Worm (Caenorhabditis elegans) whole organism, mixed stage, embryonic: ENCODE results near the gene C16C10.13.

Source experiments
- M03D4.4 ChIP-seq: sonication (generic microtip); optimal IDR thresholded peaks from 2 replicates; lab custom pipeline; 2017; ENCODE audit warnings: mild to moderate bottlenecking, missing genetic modification characterization, missing compliant biosample characterization
- bed-3 ChIP-seq: fragments of 200-800 bp; sonication (Bioruptor generic); optimal IDR thresholded peaks from 3 replicates; lab custom pipeline; 2018; ENCODE audit warnings: mild to moderate bottlenecking, missing genetic modification characterization, moderate library complexity, missing compliant biosample characterization
- blmp-1 ChIP-seq: fragments of 150-350 bp; optimal IDR thresholded peaks from 2 replicates; lab custom pipeline; 2014; ENCODE audit warnings: missing biosample characterization, missing genetic modification characterization
- ceh-43 ChIP-seq: fragments of 200-800 bp; sonication (Bioruptor generic); optimal IDR thresholded peaks from 2 replicates; lab custom pipeline; 2018; ENCODE audit warnings: mild to moderate bottlenecking, missing genetic modification characterization, moderate library complexity, missing compliant biosample characterization
- ces-1 ChIP-seq: fragments of 150-350 bp; optimal IDR thresholded peaks from 2 replicates; lab custom pipeline; 2014; ENCODE audit warnings: missing biosample characterization, missing genetic modification reagents, missing genetic modification characterization
- cnd-1 ChIP-seq: fragments of 200-800 bp; sonication (Bioruptor generic); optimal IDR thresholded peaks from 2 replicates; lab custom pipeline; 2018; ENCODE audit warnings: mild to moderate bottlenecking, missing genetic modification characterization, missing compliant biosample characterization
- drap-1 ChIP-seq: fragments of 200-800 bp; sonication (Bioruptor generic); optimal IDR thresholded peaks from 3 replicates; lab custom pipeline; 2018; ENCODE audit warnings: mild to moderate bottlenecking, missing genetic modification characterization, missing compliant biosample characterization
- elt-1 ChIP-seq: sonication (generic microtip); optimal IDR thresholded peaks from 2 replicates; lab custom pipeline; 2017; ENCODE audit warnings: missing genetic modification characterization, mild to moderate bottlenecking, missing compliant biosample characterization, antibody characterized with exemption, moderate library complexity, borderline replicate concordance; ENCODE audit not compliant: insufficient read depth
- elt-3 ChIP-seq: fragments of 150-350 bp; optimal IDR thresholded peaks from 2 replicates; lab custom pipeline; 2014; ENCODE audit warnings: missing biosample characterization, missing genetic modification characterization
- ham-2 ChIP-seq: fragments of 200-800 bp; sonication (Bioruptor generic); optimal IDR thresholded peaks from 2 replicates; lab custom pipeline; 2018; ENCODE audit warnings: mild to moderate bottlenecking, missing genetic modification characterization, missing compliant biosample characterization
- hlh-1 ChIP-seq: fragments of 150-350 bp; optimal IDR thresholded peaks from 2 replicates; lab custom pipeline; 2014; ENCODE audit warnings: missing biosample characterization, missing genetic modification reagents, missing genetic modification characterization
- lin-13 ChIP-seq: fragments of 150-350 bp; optimal IDR thresholded peaks from 2 replicates; lab custom pipeline; 2014; ENCODE audit warnings: missing biosample characterization, missing genetic modification characterization
- lsy-2 ChIP-seq: fragments of 150-350 bp; optimal IDR thresholded peaks from 2 replicates; lab custom pipeline; 2014; ENCODE audit warnings: missing biosample characterization, missing genetic modification characterization
- mab-5 ChIP-seq: fragments of 150-350 bp; optimal IDR thresholded peaks from 2 replicates; lab custom pipeline; 2014; ENCODE audit warnings: missing biosample characterization, missing genetic modification characterization
- mep-1 ChIP-seq: fragments of 150-350 bp; optimal IDR thresholded peaks from 2 replicates; lab custom pipeline; 2017; ENCODE audit warnings: missing biosample characterization, missing genetic modification reagents, missing genetic modification characterization, inconsistent platforms
- mls-2 ChIP-seq: sonication (generic microtip); optimal IDR thresholded peaks from 2 replicates; lab custom pipeline; 2016; ENCODE audit warnings: mild to moderate bottlenecking, missing genetic modification characterization, moderate library complexity, missing compliant biosample characterization
- nhr-12 ChIP-seq: fragments of 150-350 bp; optimal IDR thresholded peaks from 2 replicates; lab custom pipeline; 2014; ENCODE audit warnings: missing biosample characterization, missing genetic modification characterization
- nhr-2 ChIP-seq: fragments of 150-350 bp; optimal IDR thresholded peaks from 2 replicates; lab custom pipeline; 2014; ENCODE audit warnings: missing biosample characterization, missing genetic modification characterization
- nhr-237 ChIP-seq: fragments of 150-350 bp; optimal IDR thresholded peaks from 2 replicates; lab custom pipeline; 2014; ENCODE audit warnings: missing biosample characterization, missing genetic modification characterization
- nhr-28 ChIP-seq: fragments of 150-350 bp; optimal IDR thresholded peaks from 2 replicates; lab custom pipeline; 2014; ENCODE audit warnings: missing biosample characterization, missing genetic modification characterization
- nhr-76 ChIP-seq: sonication (generic microtip); optimal IDR thresholded peaks from 2 replicates; lab custom pipeline; 2017; ENCODE audit warnings: missing biosample characterization, missing genetic modification characterization
- pha-4 ChIP-seq: fragments of 150-350 bp; optimal IDR thresholded peaks from 2 replicates; lab custom pipeline; 2018; ENCODE audit warnings: missing biosample characterization, missing genetic modification reagents, missing genetic modification characterization
- sem-2 ChIP-seq: fragments of 200-800 bp; sonication (Bioruptor generic); optimal IDR thresholded peaks from 2 replicates; lab custom pipeline; 2018; ENCODE audit warnings: mild to moderate bottlenecking, missing genetic modification characterization, missing compliant biosample characterization
- snpc-4 ChIP-seq: fragments of 150-350 bp; optimal IDR thresholded peaks from 2 replicates; lab custom pipeline; 2014; ENCODE audit warnings: missing biosample characterization, missing genetic modification characterization
- sptf-1 ChIP-seq: sonication (generic microtip); optimal IDR thresholded peaks from 2 replicates; lab custom pipeline; 2017; ENCODE audit warnings: mild to moderate bottlenecking, missing genetic modification characterization, moderate library complexity, missing compliant biosample characterization
- tbx-8 ChIP-seq: fragments of 200-800 bp; sonication (Bioruptor generic); optimal IDR thresholded peaks from 2 replicates; lab custom pipeline; 2018; ENCODE audit warnings: mild to moderate bottlenecking, missing genetic modification characterization, moderate library complexity, missing compliant biosample characterization
- unc-39 ChIP-seq: fragments of 150-350 bp; optimal IDR thresholded peaks from 2 replicates; lab custom pipeline; 2014; ENCODE audit warnings: missing biosample characterization, missing genetic modification characterization
- unc-62 ChIP-seq: fragments of 150-350 bp; optimal IDR thresholded peaks from 2 replicates; lab custom pipeline; 2014; ENCODE audit warnings: missing biosample characterization, missing genetic modification reagents, missing genetic modification characterization
- zip-8 ChIP-seq: fragments of 150-350 bp; optimal IDR thresholded peaks from 2 replicates; lab custom pipeline; 2014; ENCODE audit warnings: missing biosample characterization, missing genetic modification characterization
- ztf-11 ChIP-seq: fragments of 150-350 bp; optimal IDR thresholded peaks from 2 replicates; lab custom pipeline; 2014; ENCODE audit warnings: missing biosample characterization, missing genetic modification characterization

C16C10.13 gene

ce11 chrIII:4196988-4197384 is 20.7 kb downstream of the C16C10.13 start, which contains the start of gene asd-1:
asd-1 (plus strand) TSS chrIII:4197285.
- TF ChIP-seq elt-3 (tag; lab: Kevin White, UChicago) (no peak), ztf-11 (no peak), unc-39 (tag; lab: Kevin White, UChicago) (no peak), sptf-1 (tag; lab: Kevin White, UChicago) (no peak), bed-3 (no peak), lsy-2 (tag; lab: Kevin White, UChicago) (no peak), M03D4.4 (tag; lab: Kevin White, UChicago) (no peak), hlh-1 (no peak), sem-2 (GFP tag; lab: Kevin White, UChicago) (no peak)
- TF ChIP-seq, all 35 proteins: peak for 0

ce11 chrIII:4204072-4204471 is 27.8 kb downstream of the C16C10.13 start, which contains the start of the genes pelo-1 and R74.7:
pelo-1 (minus strand) TSS chrIII:4204222.
R74.7 (plus strand) TSS chrIII:4204429.
- peak; percentile 14 for TF ChIP-seq ces-1 (GFP tag; lab: Kevin White, UChicago)
- TF ChIP-seq nhr-2: no peak

DNA sequence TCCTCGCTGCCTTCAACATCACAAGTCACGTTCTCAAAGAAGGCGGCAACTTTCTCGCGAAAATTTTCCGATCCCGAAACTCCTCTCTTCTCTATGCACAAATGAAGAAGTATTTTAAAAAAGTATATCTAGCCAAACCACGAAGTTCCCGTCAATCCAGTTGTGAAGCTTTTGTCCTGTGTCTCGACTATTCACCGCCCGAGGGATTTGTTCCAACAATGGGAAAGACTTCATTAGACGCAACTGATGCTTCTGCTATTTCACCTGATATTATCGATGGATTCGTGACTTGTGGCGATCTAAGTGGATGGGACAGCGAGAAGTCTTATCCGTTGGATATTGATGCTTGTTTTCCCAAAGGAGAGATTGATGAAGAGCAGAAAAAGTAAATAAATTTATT is 28.7 kb downstream of the C16C10.13 start:
- TF ChIP-seq lsy-2 (tag; lab: Kevin White, UChicago) (no peak), unc-39 (tag; lab: Kevin White, UChicago) (no peak), sptf-1 (tag; lab: Kevin White, UChicago) (no peak), nhr-28 (tag; lab: Kevin White, UChicago) (no peak), cnd-1 (tag; lab: Kevin White, UChicago) (no peak)

DNA sequence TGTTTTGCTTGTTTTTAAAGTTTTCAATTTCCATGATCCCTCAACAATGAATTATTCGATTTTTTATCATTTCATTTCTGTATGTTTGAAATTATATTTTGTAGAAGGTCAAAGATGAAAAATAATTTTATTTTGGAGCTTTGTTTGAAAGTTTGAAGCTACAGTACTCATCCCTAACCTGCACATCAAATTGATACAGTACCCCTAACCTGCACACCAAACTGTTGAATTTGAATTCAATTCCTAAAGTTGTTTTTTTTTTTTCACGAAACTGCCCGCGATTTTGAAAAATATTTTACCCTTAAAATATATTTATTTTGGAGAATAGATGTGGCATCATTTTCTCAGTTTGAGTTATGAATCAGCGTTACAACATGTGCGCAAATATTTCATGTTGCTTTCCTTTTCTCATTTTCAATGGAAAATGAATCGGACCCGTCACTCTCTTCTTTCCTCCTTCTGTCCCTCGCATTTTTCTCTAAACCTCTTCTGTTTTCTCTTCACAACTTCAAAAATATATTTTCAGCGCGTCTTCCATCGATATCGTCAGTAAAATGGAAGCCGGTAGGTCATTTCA is 29.6 kb downstream of the C16C10.13 start, which contains the start of gene R74.8:
R74.8 (plus strand) TSS at position 527 of the 577 bp plus-strand sequence.
- TF ChIP-seq cnd-1 (tag; lab: Kevin White, UChicago): no peak
- TF ChIP-seq unc-62 (GFP tag; lab: Kevin White, UChicago): peak; percentile 13

ce11 chrIII:4208210-4208609 is 32.0 kb downstream of the C16C10.13 start:
- TF ChIP-seq pha-4 (no peak), lin-13 (no peak), nhr-237 (tag; lab: Kevin White, UChicago) (no peak), unc-62 (GFP tag; lab: Kevin White, UChicago) (no peak), elt-1 (tag; lab: Kevin White, UChicago) (no peak), ham-2 (GFP tag; lab: Kevin White, UChicago) (no peak), ceh-43 (GFP tag; lab: Kevin White, UChicago) (no peak), M03D4.4 (tag; lab: Kevin White, UChicago) (no peak), nhr-76 (no peak), mab-5 (no peak), cnd-1 (tag; lab: Kevin White, UChicago) (no peak), mls-2 (no peak), sem-2 (GFP tag; lab: Kevin White, UChicago) (no peak), drap-1 (no peak), blmp-1 (no peak), elt-3 (tag; lab: Kevin White, UChicago) (no peak), nhr-12 (no peak), tbx-8 (GFP tag; lab: Kevin White, UChicago) (no peak), hlh-1 (no peak), snpc-4 (tag; lab: Kevin White, UChicago) (no peak)

DNA sequence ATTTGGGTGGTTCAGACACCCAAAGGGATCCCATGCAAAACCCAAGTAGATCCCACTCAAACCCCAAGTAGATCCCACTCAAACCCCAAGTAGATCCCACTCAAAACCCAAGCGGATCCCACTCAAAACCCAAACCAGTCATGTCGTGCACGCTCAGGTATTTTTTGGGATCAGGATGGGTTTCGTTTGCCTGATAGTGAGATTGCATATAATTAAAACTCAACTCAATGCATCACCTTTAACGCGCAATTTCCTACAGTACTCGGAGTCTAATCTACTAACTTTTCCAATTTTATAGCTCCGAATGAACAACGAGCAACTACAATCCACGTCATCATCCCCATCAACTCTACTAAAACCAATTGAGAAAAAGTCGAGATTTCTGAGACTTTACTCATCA is 32.9 kb downstream of the C16C10.13 start, which contains the start of gene phlp-2:
phlp-2 (plus strand) TSS at position 301 of the 400 bp plus-strand sequence.
- no peak for TF ChIP-seq sptf-1 (tag; lab: Kevin White, UChicago)
- no peak for TF ChIP-seq blmp-1
- TF ChIP-seq mls-2: no peak

ce11 chrIII:4210661-4211060 is 34.4 kb downstream of the C16C10.13 start:
- TF ChIP-seq elt-1 (tag; lab: Kevin White, UChicago) (no peak), nhr-76 (no peak), lin-13 (no peak), unc-39 (tag; lab: Kevin White, UChicago) (no peak), cnd-1 (tag; lab: Kevin White, UChicago) (no peak), M03D4.4 (tag; lab: Kevin White, UChicago) (no peak), nhr-12 (no peak), mab-5 (no peak), zip-8 (tag; lab: Kevin White, UChicago) (no peak), lsy-2 (tag; lab: Kevin White, UChicago) (no peak), nhr-28 (tag; lab: Kevin White, UChicago) (no peak), ztf-11 (no peak), bed-3 (no peak), elt-3 (tag; lab: Kevin White, UChicago) (no peak), mep-1 (tag; lab: Kevin White, UChicago) (no peak), hlh-1 (no peak), pha-4 (no peak)
